Worm (Caenorhabditis elegans) whole organism, late embryonic: ENCODE results near the gene tmem-135.
A peak's percentile ranks its signal among the peaks of the same experiment; 100 is the strongest.

Experiments
- C38D4.7 ChIP-seq: fragments of 200-800 bp; sonication (Bioruptor generic); optimal IDR thresholded peaks from 2 replicates; lab custom pipeline; 2018; ENCODE audit warnings: mild to moderate bottlenecking, missing genetic modification characterization, moderate library complexity, missing compliant biosample characterization
- F13H6.1 ChIP-seq: sonication (generic microtip); optimal IDR thresholded peaks from 2 replicates; lab custom pipeline; 2016; ENCODE audit warnings: missing genetic modification characterization, missing compliant biosample characterization
- K02D7.2 ChIP-seq: sonication (generic microtip); optimal IDR thresholded peaks from 2 replicates; lab custom pipeline; 2017; ENCODE audit warnings: mild to moderate bottlenecking, missing genetic modification characterization, missing compliant biosample characterization
- T23F11.4 ChIP-seq: fragments of 200-800 bp; sonication (Bioruptor generic); optimal IDR thresholded peaks from 2 replicates; lab custom pipeline; 2018; ENCODE audit warnings: mild to moderate bottlenecking, missing genetic modification characterization, missing compliant biosample characterization
- Y22D7AL.16 ChIP-seq: sonication (generic microtip); optimal IDR thresholded peaks from 2 replicates; lab custom pipeline; 2016; ENCODE audit warnings: missing genetic modification characterization, missing compliant biosample characterization
- ahr-1 ChIP-seq: sonication (generic microtip); optimal IDR thresholded peaks from 2 replicates; lab custom pipeline; 2016; ENCODE audit warnings: missing genetic modification characterization, missing compliant biosample characterization
- ceh-19 ChIP-seq: fragments of 200-800 bp; sonication (Bioruptor generic); optimal IDR thresholded peaks from 2 replicates; lab custom pipeline; 2018; ENCODE audit warnings: mild to moderate bottlenecking, missing genetic modification characterization, missing compliant biosample characterization
- ceh-22 ChIP-seq: sonication (generic microtip); optimal IDR thresholded peaks from 2 replicates; lab custom pipeline; 2017; ENCODE audit warnings: missing biosample characterization, missing genetic modification characterization
- ceh-24 ChIP-seq: sonication (generic microtip); optimal IDR thresholded peaks from 2 replicates; lab custom pipeline; 2016; ENCODE audit warnings: mild to moderate bottlenecking, missing genetic modification characterization, missing compliant biosample characterization
- ceh-30 ChIP-seq: fragments of 150-350 bp; optimal IDR thresholded peaks from 2 replicates; lab custom pipeline; 2014; ENCODE audit warnings: missing biosample characterization, missing genetic modification characterization
- ceh-31 ChIP-seq: sonication (generic microtip); optimal IDR thresholded peaks from 2 replicates; lab custom pipeline; 2016; ENCODE audit warnings: missing genetic modification characterization, missing compliant biosample characterization
- ceh-45 ChIP-seq: fragments of 200-800 bp; sonication (Bioruptor generic); IDR thresholded peaks from 2 replicates; pipeline ENCODE4 v1.3.6; 2022; ENCODE audit warnings: missing genetic modification reagents, missing genetic modification characterization, missing compliant biosample characterization
- ceh-48 ChIP-seq: sonication (generic microtip); optimal IDR thresholded peaks from 2 replicates; lab custom pipeline; 2016; ENCODE audit warnings: missing genetic modification characterization, inconsistent platforms, missing compliant biosample characterization
- dmd-4 ChIP-seq: sonication (generic microtip); optimal IDR thresholded peaks from 2 replicates; lab custom pipeline; 2016; ENCODE audit warnings: borderline replicate concordance, missing genetic modification characterization, missing compliant biosample characterization
- dve-1 ChIP-seq: sonication (generic microtip); optimal IDR thresholded peaks from 2 replicates; lab custom pipeline; 2017; ENCODE audit warnings: antibody characterized with exemption, mild to moderate bottlenecking, missing genetic modification characterization, missing compliant biosample characterization
- elt-2 ChIP-seq: sonication (generic microtip); optimal IDR thresholded peaks from 2 replicates; lab custom pipeline; 2016; ENCODE audit warnings: missing genetic modification reagents, missing genetic modification characterization, missing compliant biosample characterization
- elt-4 ChIP-seq: sonication (generic microtip); optimal IDR thresholded peaks from 2 replicates; lab custom pipeline; 2016; ENCODE audit warnings: missing genetic modification characterization, missing compliant biosample characterization
- ets-4 ChIP-seq: sonication (generic microtip); optimal IDR thresholded peaks from 2 replicates; lab custom pipeline; 2016; ENCODE audit warnings: missing genetic modification characterization, missing compliant biosample characterization
- fkh-6 ChIP-seq: sonication (generic microtip); optimal IDR thresholded peaks from 2 replicates; lab custom pipeline; 2016; ENCODE audit warnings: missing genetic modification characterization, missing compliant biosample characterization
- hlh-30 ChIP-seq: sonication (generic microtip); optimal IDR thresholded peaks from 2 replicates; lab custom pipeline; 2017; ENCODE audit warnings: antibody characterized with exemption, missing genetic modification characterization, missing compliant biosample characterization; ENCODE audit not compliant: insufficient read depth
- hlh-6 ChIP-seq: sonication (generic microtip); optimal IDR thresholded peaks from 2 replicates; lab custom pipeline; 2016; ENCODE audit warnings: missing genotype, missing genetic modification characterization, missing compliant biosample characterization
- hlh-8 ChIP-seq: sonication (generic microtip); optimal IDR thresholded peaks from 2 replicates; lab custom pipeline; 2016; ENCODE audit warnings: missing genotype, missing genetic modification characterization, missing compliant biosample characterization
- lim-6 ChIP-seq: sonication (generic microtip); optimal IDR thresholded peaks from 2 replicates; lab custom pipeline; 2016; ENCODE audit warnings: missing genetic modification characterization, missing compliant biosample characterization
- mec-3 ChIP-seq: sonication (generic microtip); optimal IDR thresholded peaks from 2 replicates; lab custom pipeline; 2016; ENCODE audit warnings: borderline replicate concordance, missing genetic modification characterization, missing compliant biosample characterization
- nfya-1 ChIP-seq: sonication (generic microtip); optimal IDR thresholded peaks from 2 replicates; lab custom pipeline; 2017; ENCODE audit warnings: missing genetic modification characterization, mild to moderate bottlenecking, missing compliant biosample characterization, antibody characterized with exemption, moderate library complexity
- npax-4 ChIP-seq: sonication (generic microtip); optimal IDR thresholded peaks from 2 replicates; lab custom pipeline; 2016; ENCODE audit warnings: missing genetic modification characterization, missing compliant biosample characterization
- odd-2 ChIP-seq: sonication (generic microtip); optimal IDR thresholded peaks from 2 replicates; lab custom pipeline; 2017; ENCODE audit warnings: antibody characterized with exemption, mild to moderate bottlenecking, missing genetic modification characterization, missing compliant biosample characterization
- pag-3 ChIP-seq: sonication (generic microtip); optimal IDR thresholded peaks from 2 replicates; lab custom pipeline; 2016; ENCODE audit warnings: missing compliant biosample characterization, missing genetic modification characterization, borderline replicate concordance
- pat-9 ChIP-seq: fragments of 200-800 bp; sonication (Bioruptor generic); optimal IDR thresholded peaks from 2 replicates; lab custom pipeline; 2018; ENCODE audit warnings: mild to moderate bottlenecking, missing genetic modification characterization, moderate library complexity, missing compliant biosample characterization
- pax-1 ChIP-seq: fragments of 150-350 bp; optimal IDR thresholded peaks from 2 replicates; lab custom pipeline; 2014; ENCODE audit warnings: missing biosample characterization, missing genetic modification characterization
- sox-2 ChIP-seq: fragments of 200-800 bp; sonication (Bioruptor generic); IDR thresholded peaks from 2 replicates; pipeline ENCODE4 v1.3.6; 2022; ENCODE audit warnings: missing genetic modification reagents, missing genetic modification characterization, missing compliant biosample characterization
- sox-4 ChIP-seq: sonication (generic microtip); optimal IDR thresholded peaks from 2 replicates; lab custom pipeline; 2017; ENCODE audit warnings: mild to moderate bottlenecking, missing genetic modification characterization, inconsistent platforms, missing compliant biosample characterization
- syd-9 ChIP-seq: sonication (generic microtip); optimal IDR thresholded peaks from 2 replicates; lab custom pipeline; 2016; ENCODE audit warnings: mild to moderate bottlenecking, missing genetic modification characterization, moderate library complexity, missing compliant biosample characterization
- unc-3 ChIP-seq, 2 experiments: fragments of 200-800 bp in 1 of 2; sonication (Bioruptor generic) in 1 of 2; sonication (generic microtip) in 1 of 2; conservative IDR thresholded peaks in 1 of 2; optimal IDR thresholded peaks in 1 of 2; 2 replicates each; pipeline versions ENCODE4 v1.3.6 to Lab custom; 2016 to 2022; ENCODE audit warnings: missing compliant biosample characterization in 2 of 2, missing genetic modification characterization in 2 of 2, missing genetic modification reagents in 1 of 2
- unc-42 ChIP-seq: sonication (generic microtip); optimal IDR thresholded peaks from 2 replicates; lab custom pipeline; 2016; ENCODE audit warnings: missing genotype, missing genetic modification characterization, missing compliant biosample characterization
- unc-86 ChIP-seq: sonication (generic microtip); optimal IDR thresholded peaks from 2 replicates; lab custom pipeline; 2016; ENCODE audit warnings: missing genetic modification characterization, missing compliant biosample characterization
- ztf-16 ChIP-seq: sonication (generic microtip); optimal IDR thresholded peaks from 2 replicates; lab custom pipeline; 2017; ENCODE audit warnings: missing genetic modification characterization, missing compliant biosample characterization

The tmem-135 gene

DNA sequence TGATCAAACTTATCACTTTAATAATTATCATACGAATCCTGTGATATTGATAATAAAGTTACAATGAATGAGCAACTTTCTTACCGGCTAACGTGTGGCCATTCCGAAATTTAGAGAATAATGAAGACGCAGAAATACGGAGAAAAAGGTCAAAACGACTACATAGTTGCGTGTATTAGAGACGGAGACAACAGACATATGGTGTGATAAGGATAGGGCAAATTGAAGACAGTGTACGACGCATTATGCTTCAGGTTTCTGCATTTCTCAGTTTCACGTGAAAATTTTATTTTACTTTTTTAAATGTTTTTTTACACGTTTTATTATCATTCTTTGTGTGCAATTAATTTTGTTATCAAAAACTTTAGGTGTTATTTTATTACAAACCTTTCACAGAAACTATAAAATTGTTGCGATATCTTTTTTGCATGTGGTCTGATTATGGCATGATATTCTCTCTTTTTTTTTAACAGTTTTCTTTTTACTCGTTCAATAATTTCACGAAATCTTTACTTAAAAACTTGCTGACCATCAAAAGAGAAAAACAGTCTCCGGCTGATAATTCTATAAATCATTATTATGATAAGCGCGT is at the start of gene tmem-135:
tmem-135 (plus strand) TSS at position 542 of the 592 bp plus-strand sequence.
- TF ChIP-seq mec-3 (tag; lab: Kevin White, UChicago), result no peak
- peak; percentile 44 for TF ChIP-seq elt-2
- no peak for TF ChIP-seq pag-3 (tag; lab: Kevin White, UChicago)
- no peak for TF ChIP-seq hlh-6 (tag; lab: Kevin White, UChicago)
- no peak for TF ChIP-seq ceh-30 (tag; lab: Kevin White, UChicago)

- TF ChIP-seq elt-4 (tag; lab: Kevin White, UChicago) (no peak), pat-9 (tag; lab: Kevin White, UChicago) (no peak), elt-2 (no peak), lim-6 (tag; lab: Kevin White, UChicago) (no peak), npax-4 (tag; lab: Kevin White, UChicago) (no peak), unc-42 (peak; percentile 82), ceh-48 (tag; lab: Kevin White, UChicago) (no peak), hlh-30 (tag; lab: Kevin White, UChicago) (no peak), K02D7.2 (tag; lab: Kevin White, UChicago) (no peak), ztf-16 (tag; lab: Kevin White, UChicago) (no peak), T23F11.4 (no peak), syd-9 (tag; lab: Kevin White, UChicago) (no peak), ceh-31 (tag; lab: Kevin White, UChicago) (peak; percentile 7), ceh-22 (tag; lab: Kevin White, UChicago) (no peak), unc-86 (tag; lab: Kevin White, UChicago) (no peak), hlh-8 (tag; lab: Kevin White, UChicago) (no peak)
- TF ChIP-seq, all 69 proteins: peak for 2
Observed at ce11 chrX:4623707-4624106, 49.8 kb upstream of the tmem-135 start.

DNA sequence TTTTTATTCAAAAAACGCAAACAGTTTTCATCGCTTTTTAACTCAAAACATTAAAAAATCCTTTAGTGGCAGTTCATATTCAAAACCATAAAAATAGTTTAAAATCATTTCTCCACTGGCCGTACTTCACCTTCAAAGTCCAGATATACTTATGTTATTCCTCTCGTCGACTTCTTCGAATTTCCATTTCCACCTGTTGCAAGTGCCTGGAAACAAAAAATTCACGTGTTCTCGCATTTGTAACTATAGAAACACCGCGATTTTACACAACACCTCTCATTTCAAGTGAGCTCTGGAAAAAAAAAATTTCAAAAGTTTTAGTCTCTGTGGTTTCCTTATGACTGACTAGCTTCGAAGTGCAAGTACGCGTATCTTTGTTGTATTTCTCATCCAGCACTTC is 48.4 kb upstream of the tmem-135 start:
- no peak for TF ChIP-seq elt-4 (tag; lab: Kevin White, UChicago)
- no peak for TF ChIP-seq nfya-1
- no peak for TF ChIP-seq ahr-1
- TF ChIP-seq fkh-6, result no peak
- no peak for TF ChIP-seq ceh-30 (tag; lab: Kevin White, UChicago)
- no peak for TF ChIP-seq dmd-4 (tag; lab: Kevin White, UChicago)
- no peak for TF ChIP-seq unc-3 (GFP tag; conservative IDR thresholded peaks at IDR 0.05; lab: Robert Waterston, UW)
- no peak for TF ChIP-seq unc-3 (tag; optimal IDR thresholded peaks at IDR 0.05; lab: Kevin White, UChicago)
- TF ChIP-seq ceh-19, result no peak
- no peak for TF ChIP-seq ceh-31 (tag; lab: Kevin White, UChicago)
- TF ChIP-seq dve-1 (tag; lab: Kevin White, UChicago), result no peak
- no peak for TF ChIP-seq pax-1 (tag; lab: Kevin White, UChicago)

DNA sequence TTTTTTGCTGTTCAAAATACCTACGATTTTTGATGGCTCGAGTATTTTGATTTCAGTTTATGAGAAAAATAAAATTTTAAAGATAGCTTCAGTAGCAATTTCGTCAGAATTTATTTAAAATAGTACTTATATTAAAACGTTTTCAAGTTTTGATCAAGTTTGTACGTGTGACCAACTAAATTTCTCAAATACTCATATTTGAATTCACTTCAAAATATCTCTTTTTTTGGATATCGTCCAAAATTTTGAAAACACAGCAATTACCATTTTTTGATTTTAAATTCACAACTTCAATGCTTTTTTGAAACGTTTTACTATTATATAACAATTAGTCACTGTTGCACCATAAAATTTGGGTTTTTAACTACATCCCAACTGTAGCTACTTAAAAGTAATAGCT is 46.6 kb upstream of the tmem-135 start:
- TF ChIP-seq odd-2 (tag; lab: Kevin White, UChicago) (no peak), lim-6 (tag; lab: Kevin White, UChicago) (no peak), F13H6.1 (tag; lab: Kevin White, UChicago) (no peak), ets-4 (no peak), ceh-24 (tag; lab: Kevin White, UChicago) (no peak), ceh-45 (GFP tag; lab: Robert Waterston, UW) (no peak), sox-2 (no peak), T23F11.4 (no peak), C38D4.7 (no peak), ceh-30 (tag; lab: Kevin White, UChicago) (no peak), ceh-31 (tag; lab: Kevin White, UChicago) (no peak), sox-4 (no peak), dve-1 (tag; lab: Kevin White, UChicago) (no peak), ztf-16 (tag; lab: Kevin White, UChicago) (no peak), elt-4 (tag; lab: Kevin White, UChicago) (no peak), Y22D7AL.16 (tag; lab: Kevin White, UChicago) (no peak)
